Worm (Caenorhabditis elegans) whole organism, young adult: ENCODE data around the gene F54D8.10.

Experiments used
- B0261.1 ChIP-seq: sonication (generic microtip); optimal IDR thresholded peaks from 2 replicates; lab custom pipeline; 2016; ENCODE audit warnings: mild to moderate bottlenecking, missing genetic modification characterization, moderate library complexity, missing compliant biosample characterization
- B0336.3 ChIP-seq: fragments of 200-800 bp; sonication (Bioruptor generic); IDR thresholded peaks from 2 replicates; pipeline ENCODE4 v1.3.6; 2022; ENCODE audit warnings: missing genetic modification characterization, missing compliant biosample characterization
- C17E4.6 ChIP-seq: fragments of 200-800 bp; sonication (Bioruptor generic); IDR thresholded peaks from 2 replicates; pipeline ENCODE4 v1.3.6; 2022; ENCODE audit warnings: missing genetic modification reagents, missing genetic modification characterization, missing compliant biosample characterization
- F55B11.4 ChIP-seq: sonication (generic microtip); optimal IDR thresholded peaks from 2 replicates; lab custom pipeline; 2016; ENCODE audit warnings: missing compliant biosample characterization, missing genetic modification characterization, borderline replicate concordance; ENCODE audit not compliant: insufficient read depth
- T07F8.4 ChIP-seq: sonication (generic microtip); optimal IDR thresholded peaks from 2 replicates; lab custom pipeline; 2016; ENCODE audit warnings: mild to moderate bottlenecking, missing genetic modification characterization, moderate library complexity, missing compliant biosample characterization
- Y53F4B.3 ChIP-seq: fragments of 200-800 bp; sonication (Bioruptor generic); IDR thresholded peaks from 2 replicates; pipeline ENCODE4 v1.3.6; 2022; ENCODE audit warnings: missing genetic modification reagents, missing genetic modification characterization, missing compliant biosample characterization
- Y53G8AR.9 ChIP-seq: fragments of 200-800 bp; sonication (Bioruptor generic); conservative IDR thresholded peaks from 2 replicates; pipeline ENCODE4 v1.3.6; 2022; ENCODE audit warnings: missing genetic modification reagents, missing genetic modification characterization, missing compliant biosample characterization
- ZK185.1 ChIP-seq: sonication (generic microtip); optimal IDR thresholded peaks from 2 replicates; lab custom pipeline; 2016; ENCODE audit warnings: mild to moderate bottlenecking, missing genetic modification characterization, missing compliant biosample characterization; ENCODE audit not compliant: poor library complexity, severe bottlenecking
- ama-1 ChIP-seq, 3 experiments: fragments of 150-350 bp in 1 of 3; sonication (generic microtip) in 2 of 3; optimal IDR thresholded peaks; 2 replicates each; lab custom pipeline; 2014 to 2018; ENCODE audit warnings: missing biosample characterization in 2 of 3, missing genetic modification characterization in 2 of 3, missing genetic modification reagents in 2 of 3
- aptf-2 ChIP-seq: fragments of 200-800 bp; sonication (Bioruptor generic); conservative IDR thresholded peaks from 2 replicates; pipeline ENCODE4 v1.3.6; 2022; ENCODE audit warnings: missing genetic modification reagents, missing genetic modification characterization, missing compliant biosample characterization
- attf-3 ChIP-seq: fragments of 200-800 bp; sonication (Bioruptor generic); conservative IDR thresholded peaks from 2 replicates; pipeline ENCODE4 v1.3.6; 2022; ENCODE audit warnings: missing genetic modification reagents, missing genetic modification characterization, missing compliant biosample characterization
- ceh-79 ChIP-seq: sonication (generic microtip); optimal IDR thresholded peaks from 2 replicates; lab custom pipeline; 2017; ENCODE audit warnings: mild to moderate bottlenecking, missing genetic modification characterization, missing compliant biosample characterization
- chd-7 ChIP-seq: sonication (generic microtip); optimal IDR thresholded peaks from 2 replicates; lab custom pipeline; 2016; ENCODE audit warnings: mild to moderate bottlenecking, missing genetic modification characterization, moderate library complexity, missing compliant biosample characterization
- dpff-1 ChIP-seq: sonication (generic microtip); optimal IDR thresholded peaks from 2 replicates; lab custom pipeline; 2017; ENCODE audit warnings: mild to moderate bottlenecking, missing genetic modification characterization, missing compliant biosample characterization
- egrh-3 ChIP-seq: fragments of 200-800 bp; sonication (Bioruptor generic); IDR thresholded peaks from 2 replicates; pipeline ENCODE4 v1.3.6; 2022; ENCODE audit warnings: missing genetic modification reagents, missing genetic modification characterization, missing compliant biosample characterization
- ets-4 ChIP-seq: fragments of 200-800 bp; sonication (Bioruptor generic); optimal IDR thresholded peaks from 2 replicates; lab custom pipeline; 2018; ENCODE audit warnings: mild to moderate bottlenecking, missing genetic modification characterization, missing compliant biosample characterization
- gei-17 ChIP-seq: fragments of 200-800 bp; sonication (Bioruptor generic); optimal IDR thresholded peaks from 2 replicates; lab custom pipeline; 2018; ENCODE audit warnings: mild to moderate bottlenecking, missing genetic modification characterization, missing compliant biosample characterization
- him-1 ChIP-seq: sonication (generic microtip); optimal IDR thresholded peaks from 2 replicates; lab custom pipeline; 2016; ENCODE audit warnings: missing genotype, missing genetic modification reagents, missing genetic modification characterization, missing compliant biosample characterization
- lin-54 ChIP-seq: fragments of 200-800 bp; sonication (Bioruptor generic); optimal IDR thresholded peaks from 2 replicates; lab custom pipeline; 2018; ENCODE audit warnings: mild to moderate bottlenecking, missing genetic modification characterization, missing compliant biosample characterization
- madf-3 ChIP-seq: fragments of 200-800 bp; sonication (Bioruptor generic); IDR thresholded peaks from 2 replicates; pipeline ENCODE4 v1.3.6; 2022; ENCODE audit warnings: missing genetic modification reagents, missing genetic modification characterization, missing compliant biosample characterization
- madf-8 ChIP-seq: fragments of 200-800 bp; sonication (Bioruptor generic); conservative IDR thresholded peaks from 2 replicates; pipeline ENCODE4 v1.3.6; 2022; ENCODE audit warnings: missing genetic modification reagents, missing genetic modification characterization, missing compliant biosample characterization
- nhr-80 ChIP-seq: sonication (generic microtip); optimal IDR thresholded peaks from 2 replicates; lab custom pipeline; 2016; ENCODE audit warnings: missing genetic modification characterization, missing compliant biosample characterization
- pbrm-1 ChIP-seq: fragments of 200-800 bp; sonication (Bioruptor generic); IDR thresholded peaks from 2 replicates; pipeline ENCODE4 v1.3.6; 2022; ENCODE audit warnings: missing genetic modification reagents, missing genetic modification characterization, missing compliant biosample characterization
- rcor-1 ChIP-seq: fragments of 200-800 bp; sonication (Bioruptor generic); IDR thresholded peaks from 2 replicates; pipeline ENCODE4 v1.3.6; 2022; ENCODE audit warnings: missing genetic modification reagents, missing genetic modification characterization, missing compliant biosample characterization
- rpc-1 ChIP-seq, 2 experiments: fragments of 150-350 bp in 1 of 2; sonication (generic microtip) in 1 of 2; optimal IDR thresholded peaks; 2 replicates each; lab custom pipeline; 2014 to 2018; ENCODE audit warnings: missing biosample characterization in 1 of 2, missing genetic modification characterization in 1 of 2, missing genetic modification reagents in 1 of 2, missing genotype in 1 of 2
- snpc-3.4 ChIP-seq: sonication (generic microtip); optimal IDR thresholded peaks from 2 replicates; lab custom pipeline; 2017; ENCODE audit warnings: missing genetic modification characterization, mild to moderate bottlenecking, missing compliant biosample characterization, antibody characterized with exemption, moderate library complexity, missing genotype, missing genetic modification reagents
- snpc-4 ChIP-seq, 5 experiments: fragments of 150-350 bp in 1 of 5; sonication (generic microtip) in 4 of 5; optimal IDR thresholded peaks; 2 replicates each; lab custom pipeline; 2014 to 2018; ENCODE audit warnings: missing genetic modification characterization in 5 of 5, missing biosample characterization in 3 of 5, antibody characterized with exemption in 2 of 5, mild to moderate bottlenecking in 2 of 5, missing compliant biosample characterization in 2 of 5, missing genotype in 2 of 5, moderate library complexity in 2 of 5, missing genetic modification reagents in 1 of 5
- somi-1 ChIP-seq: fragments of 200-800 bp; sonication (Bioruptor generic); optimal IDR thresholded peaks from 2 replicates; lab custom pipeline; 2018; ENCODE audit warnings: mild to moderate bottlenecking, missing genetic modification characterization, missing compliant biosample characterization
- unc-62 ChIP-seq: fragments of 150-350 bp; optimal IDR thresholded peaks from 2 replicates; lab custom pipeline; 2014; ENCODE audit warnings: missing biosample characterization, missing genetic modification reagents, missing genetic modification characterization
- zfh-2 ChIP-seq: fragments of 200-800 bp; sonication (Bioruptor generic); conservative IDR thresholded peaks from 2 replicates; pipeline ENCODE4 v1.3.6; 2022; ENCODE audit warnings: missing genetic modification reagents, missing genetic modification characterization, missing compliant biosample characterization
- ztf-26 ChIP-seq: sonication (generic microtip); optimal IDR thresholded peaks from 2 replicates; lab custom pipeline; 2017; ENCODE audit warnings: missing genetic modification characterization, missing compliant biosample characterization
- ztf-28 ChIP-seq: fragments of 200-800 bp; sonication (Bioruptor generic); IDR thresholded peaks from 2 replicates; pipeline ENCODE4 v1.3.6; 2022; ENCODE audit warnings: missing genetic modification reagents, missing genetic modification characterization, missing compliant biosample characterization
- ztf-3 ChIP-seq: fragments of 200-800 bp; sonication (Bioruptor generic); optimal IDR thresholded peaks from 2 replicates; lab custom pipeline; 2018; ENCODE audit warnings: mild to moderate bottlenecking, missing genetic modification characterization, missing compliant biosample characterization
- ztf-6 ChIP-seq: fragments of 200-800 bp; sonication (Bioruptor generic); IDR thresholded peaks from 2 replicates; pipeline ENCODE4 v1.3.6; 2022; ENCODE audit warnings: missing genetic modification reagents, missing genetic modification characterization, missing compliant biosample characterization

Gene F54D8.10

DNA sequence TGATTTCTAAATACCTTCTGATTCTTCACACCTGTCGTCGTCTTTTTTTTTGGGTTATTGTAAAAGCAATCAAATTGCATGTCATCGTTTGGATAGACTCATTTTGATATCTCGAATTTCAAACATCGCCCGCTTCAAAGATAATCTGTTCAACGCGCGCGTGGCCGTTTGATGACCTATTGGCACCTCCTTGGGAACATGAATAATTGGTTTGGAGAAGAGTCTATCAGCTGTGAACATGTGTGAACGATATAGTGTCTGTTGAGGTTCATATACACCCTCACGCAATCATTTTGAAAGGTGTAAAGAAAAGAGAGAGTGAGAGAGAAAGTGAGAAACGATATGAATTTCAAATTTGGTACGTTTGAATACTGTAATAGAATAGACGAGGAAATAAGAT, 26.0 kb downstream of the F54D8.10 start:
- TF ChIP-seq ztf-3 (GFP tag; lab: Kevin White, UChicago) (no peak), gei-17 (no peak), ama-1 (optimal IDR thresholded peaks at IDR 0.05; lab: Kevin White, UChicago) (no peak), ama-1 (GFP tag; optimal IDR thresholded peaks at IDR 0.05; lab: Kevin White, UChicago) (no peak), F55B11.4 (tag; lab: Kevin White, UChicago) (no peak), unc-62 (GFP tag; lab: Kevin White, UChicago) (no peak), B0261.1 (tag; lab: Kevin White, UChicago) (no peak), dpff-1 (tag; lab: Kevin White, UChicago) (no peak), madf-3 (GFP tag; lab: Robert Waterston, UW) (no peak), ztf-6 (GFP tag; lab: Robert Waterston, UW) (no peak), somi-1 (no peak), ztf-26 (tag; lab: Kevin White, UChicago) (no peak), him-1 (tag; lab: Kevin White, UChicago) (no peak), rcor-1 (no peak), attf-3 (GFP tag; lab: Robert Waterston, UW) (no peak), ets-4 (GFP tag; lab: Kevin White, UChicago) (no peak)

DNA sequence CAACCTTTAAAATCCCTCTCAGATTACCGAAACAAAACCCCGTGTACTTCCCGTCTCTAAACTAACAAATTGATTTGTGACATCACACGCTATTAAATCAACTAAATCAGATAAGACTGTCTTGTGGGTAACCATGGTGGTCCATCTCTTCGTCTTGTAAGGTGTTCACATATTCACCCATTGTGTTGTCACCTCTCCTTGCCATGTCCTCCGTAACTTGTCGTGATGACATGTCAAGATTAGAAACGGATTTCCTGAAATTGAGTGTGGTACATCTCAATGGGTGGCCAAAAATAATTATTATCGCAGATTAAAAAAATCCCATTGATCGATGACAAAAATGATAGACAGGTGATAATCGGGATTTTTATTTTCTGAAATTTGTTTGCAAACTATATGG, 29.8 kb downstream of the F54D8.10 start:
- peak; percentile 87 for TF ChIP-seq unc-62 (GFP tag; lab: Kevin White, UChicago)
- no peak for TF ChIP-seq pbrm-1 (GFP tag; lab: Robert Waterston, UW)
- TF ChIP-seq Y53F4B.3 (GFP tag; lab: Robert Waterston, UW): no peak
- TF ChIP-seq, all 124 proteins: peak for 1

DNA sequence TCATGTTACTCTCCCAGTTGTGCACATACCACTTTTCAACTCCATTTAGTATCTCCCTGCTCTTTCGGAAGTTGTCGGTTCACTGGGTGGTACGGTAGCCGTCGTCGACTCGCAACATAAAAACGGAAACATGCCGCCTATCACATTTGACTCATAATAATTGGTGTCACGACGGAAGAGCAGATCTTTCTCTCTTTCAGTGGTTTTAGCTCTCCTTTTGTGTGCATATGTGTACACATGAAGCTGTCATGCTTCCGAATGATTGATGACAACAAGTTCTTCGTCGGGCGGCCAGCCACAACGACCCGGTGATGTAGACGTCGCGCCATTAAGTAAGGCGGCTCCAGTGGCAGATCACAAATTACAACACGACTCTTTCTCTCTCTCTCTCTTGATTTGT, 31.2 kb downstream of the F54D8.10 start:
- TF ChIP-seq ceh-79 (tag; lab: Kevin White, UChicago): no peak
- no peak for TF ChIP-seq gei-17
- TF ChIP-seq ztf-26 (tag; lab: Kevin White, UChicago): no peak
- no peak for TF ChIP-seq lin-54 (GFP tag; lab: Kevin White, UChicago)
- TF ChIP-seq Y53G8AR.9: no peak
- TF ChIP-seq attf-3 (GFP tag; lab: Robert Waterston, UW): no peak
- no peak for TF ChIP-seq rpc-1 (optimal IDR thresholded peaks at IDR 0.05; lab: Kevin White, UChicago)
- no peak for TF ChIP-seq rpc-1 (tag; optimal IDR thresholded peaks at IDR 0.05; lab: Kevin White, UChicago)
- no peak for TF ChIP-seq snpc-4 (GFP tag; optimal IDR thresholded peaks at IDR 0.05; lab: Kevin White, UChicago)
- no peak for TF ChIP-seq snpc-4 (tag; optimal IDR thresholded peaks at IDR 0.05; lab: Kevin White, UChicago)
- no peak for TF ChIP-seq nhr-80 (tag; lab: Kevin White, UChicago)
- no peak for TF ChIP-seq snpc-3.4 (tag; lab: Kevin White, UChicago)
- no peak for TF ChIP-seq zfh-2
- no peak for TF ChIP-seq aptf-2
- TF ChIP-seq egrh-3: no peak

DNA sequence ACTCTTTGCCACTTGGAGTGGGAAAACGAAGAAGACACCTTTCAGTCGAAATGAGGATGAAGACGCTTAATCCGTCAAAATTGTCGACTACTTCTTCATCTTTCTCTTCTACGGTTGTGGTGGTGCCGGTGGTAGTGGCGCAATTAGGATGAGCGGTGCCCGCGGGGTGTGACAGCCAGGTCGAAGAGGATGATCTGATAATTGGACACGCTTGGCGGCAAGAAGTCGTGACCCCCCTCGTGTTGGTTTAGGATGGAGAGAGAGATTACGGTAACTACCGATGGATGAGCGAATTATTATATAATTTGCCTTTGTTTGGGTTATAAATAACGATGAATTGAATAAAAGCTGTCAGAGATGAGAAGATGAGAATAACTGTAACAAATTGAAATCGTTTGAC, 32.4 kb downstream of the F54D8.10 start:
- TF ChIP-seq ZK185.1 (tag; lab: Kevin White, UChicago): no peak
- no peak for TF ChIP-seq chd-7 (tag; lab: Kevin White, UChicago)
- no peak for TF ChIP-seq madf-8 (GFP tag; lab: Robert Waterston, UW)
- TF ChIP-seq B0336.3 (GFP tag; lab: Robert Waterston, UW): no peak
- no peak for TF ChIP-seq ztf-28 (GFP tag; lab: Robert Waterston, UW)
- TF ChIP-seq zfh-2: 0 out of 2 replicates have a peak, but pooled peaks have one; percentile 18
- TF ChIP-seq T07F8.4 (tag; lab: Kevin White, UChicago): no peak
- TF ChIP-seq C17E4.6: no peak
